Fruit fly (Drosophila melanogaster): Measurements from ENCODE around the gene arm.

The arm gene

DNA sequence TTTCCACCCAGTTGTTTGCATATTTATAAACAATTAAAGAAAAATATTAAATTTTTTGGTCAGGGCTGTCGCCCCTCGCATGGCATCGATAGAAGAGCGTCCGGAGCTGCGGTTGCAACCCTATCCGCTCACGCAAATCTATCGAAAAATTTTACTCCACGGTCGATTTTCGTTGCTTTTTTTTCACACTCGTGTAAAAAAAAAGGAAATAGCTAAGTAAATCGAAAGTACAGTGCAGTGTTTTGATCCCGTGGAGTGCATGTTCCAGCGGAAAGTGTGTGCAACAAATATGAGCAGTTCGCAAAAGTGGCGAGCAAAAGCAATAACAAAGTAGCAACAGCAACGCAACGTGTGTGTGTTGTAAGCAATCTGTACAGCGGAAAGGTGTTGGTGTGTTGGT is 8.3 kb upstream of the arm start, which contains the start of the genes Edem1 and Rbcn-3B:
Gene Edem1, minus strand, starts transcription at position 71 of the 400 bp plus-strand sequence.
Gene Rbcn-3B, plus strand, starts transcription at position 164 of the 400 bp plus-strand sequence.
- TF ChIP-seq noc (tag; optimal IDR thresholded peaks at IDR 0.05): no peak

dm6 chrX:1907727-1908264 is 7.3 kb upstream of the arm start, which contains the start of gene mip130:
Gene mip130, plus strand, starts transcription at chrX:1908239.
- peak; percentile 71 for TF ChIP-seq noc (tag; optimal IDR thresholded peaks at IDR 0.05)

dm6 chrX:1903968-1904367 is 3.5 kb upstream of the arm start:
- TF ChIP-seq noc (tag; optimal IDR thresholded peaks at IDR 0.05): no peak

dm6 chrX:1903077-1903476 is 2.6 kb upstream of the arm start, which contains the start of gene CG32801:
Gene CG32801, minus strand, starts transcription at chrX:1903177.
- TF ChIP-seq noc (tag; optimal IDR thresholded peaks at IDR 0.05): no peak

dm6 chrX:1901605-1902136 is 1.2 kb upstream of the arm start, which contains the start of gene Ldaf1:
Gene Ldaf1, minus strand, starts transcription at chrX:1901911.
- no peak for TF ChIP-seq noc (tag; optimal IDR thresholded peaks at IDR 0.05)

DNA sequence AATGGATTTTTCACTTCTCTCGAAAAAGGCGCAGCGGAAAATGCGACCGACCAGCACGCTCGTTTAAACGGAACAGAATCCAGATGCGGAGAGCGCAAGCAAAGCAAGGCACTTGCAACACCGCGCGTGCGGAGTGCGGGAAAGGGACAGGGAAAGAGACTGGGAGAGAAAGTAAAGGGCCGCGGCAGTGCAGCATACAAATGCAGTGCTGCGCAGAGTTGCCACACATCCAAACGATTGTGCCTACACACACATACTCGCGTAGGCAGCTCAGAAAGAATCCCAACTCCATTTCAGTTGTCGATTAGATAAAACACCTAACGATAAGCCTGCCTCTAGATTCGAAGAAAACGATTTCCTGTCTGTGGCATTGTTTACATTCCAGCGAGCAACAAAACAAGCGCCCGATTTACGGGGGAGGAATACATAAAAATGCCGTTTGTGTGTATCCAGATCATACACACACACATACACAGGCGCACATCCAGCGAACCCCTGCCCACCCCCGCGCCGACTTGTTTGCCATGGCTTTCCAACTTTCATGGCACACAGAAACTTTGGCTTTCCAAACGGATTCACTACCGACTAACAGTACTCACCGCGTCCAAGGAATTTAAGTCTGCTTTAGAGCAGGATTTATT is 881 bp downstream of the arm start:
- TF ChIP-seq noc (tag; optimal IDR thresholded peaks at IDR 0.05): no peak

DNA sequence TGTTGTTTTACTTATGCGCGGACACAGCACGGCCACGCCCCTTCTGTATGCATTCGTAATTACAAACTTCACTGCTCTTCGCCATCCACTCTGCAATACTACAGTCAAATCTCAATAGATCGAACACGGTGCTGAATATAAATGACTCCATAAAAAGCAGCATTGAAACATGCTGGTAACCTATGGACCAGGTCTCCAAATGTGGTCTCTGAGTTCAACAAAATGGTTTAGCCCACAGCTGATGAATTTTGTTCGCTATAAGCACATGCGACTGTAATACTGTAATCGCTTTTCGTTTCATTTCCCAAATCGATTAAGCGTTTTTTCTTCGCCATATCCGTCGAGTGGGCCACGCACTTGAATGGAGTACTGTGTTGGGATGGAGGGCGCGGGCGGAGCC is 3.1 kb downstream of the arm start:
- TF ChIP-seq noc (tag; optimal IDR thresholded peaks at IDR 0.05): no peak

- no peak for TF ChIP-seq noc (tag; optimal IDR thresholded peaks at IDR 0.05)
Measured at dm6 chrX:1893532-1893931, 6.9 kb downstream of the arm start.

DNA sequence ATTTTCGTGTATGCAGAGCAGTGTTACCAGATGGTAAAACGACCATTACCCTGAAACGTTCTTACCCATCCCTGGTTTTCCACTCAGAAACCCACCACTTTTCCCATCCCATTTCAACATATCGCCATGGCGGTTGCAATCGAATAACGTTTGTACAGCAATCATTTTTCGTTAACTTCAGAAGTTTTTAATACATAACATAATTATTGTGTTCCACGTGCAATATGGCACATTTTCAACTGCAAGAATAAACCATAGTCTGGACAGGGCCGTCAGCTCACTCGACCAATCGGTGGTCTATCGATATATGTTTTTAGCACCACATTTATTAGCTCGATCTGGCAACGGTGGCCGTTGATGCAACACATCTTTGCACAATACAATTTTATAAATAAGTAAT is 10.5 kb downstream of the arm start, which contains the start of the genes trr and mRpL16:
Gene trr, minus strand, starts transcription at position 25 of the 400 bp plus-strand sequence.
Gene mRpL16, plus strand, starts transcription at position 331 of the 400 bp plus-strand sequence.
- no peak for TF ChIP-seq noc (tag; optimal IDR thresholded peaks at IDR 0.05)

DNA sequence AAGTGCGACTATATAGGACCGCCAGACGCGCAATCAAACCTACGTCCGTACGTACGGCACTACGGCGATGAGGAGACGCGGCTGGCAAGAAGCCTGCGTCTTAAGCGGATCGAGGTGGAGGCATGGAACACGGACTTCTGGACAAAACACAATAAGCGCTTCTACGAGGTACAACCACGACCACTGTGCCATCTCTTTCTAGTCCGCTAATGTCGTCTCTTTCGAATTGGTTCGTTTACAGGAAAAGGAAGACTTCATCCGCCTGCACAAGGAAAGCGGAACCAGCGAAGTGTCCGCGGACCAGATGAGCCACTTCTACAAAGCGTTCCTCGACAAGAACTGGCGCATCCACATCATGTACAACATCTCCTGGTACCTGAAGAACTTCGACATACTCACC is 19.7 kb downstream of the arm start:
- no peak for TF ChIP-seq noc (tag; optimal IDR thresholded peaks at IDR 0.05)

DNA sequence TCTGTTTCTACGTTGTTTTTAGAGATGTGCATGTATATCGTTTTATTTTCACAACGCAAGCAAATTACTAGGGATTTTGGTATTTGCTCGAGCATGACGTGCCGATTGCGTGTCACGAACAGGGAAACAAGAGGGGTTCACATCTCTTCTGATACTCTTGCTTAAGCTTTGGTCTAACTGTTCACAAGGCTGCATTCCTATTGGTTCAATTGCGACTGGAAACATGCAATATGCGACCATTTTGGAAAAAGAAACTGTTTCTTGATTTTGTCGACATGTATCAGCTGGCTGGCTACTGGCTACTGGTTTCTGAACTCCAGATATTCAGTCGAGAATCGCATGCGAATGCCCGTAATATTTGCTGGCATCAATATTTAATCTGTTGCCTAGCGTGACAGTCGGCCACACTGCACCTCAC is 20.3 kb downstream of the arm start, which contains the start of gene Coa8:
Gene Coa8, plus strand, starts transcription at position 144 of the 418 bp plus-strand sequence.
- peak; percentile 47 for TF ChIP-seq noc (tag; optimal IDR thresholded peaks at IDR 0.05)

dm6 chrX:1879606-1880110 is 20.8 kb downstream of the arm start, which contains the start of gene CG14818:
Gene CG14818, minus strand, starts transcription at chrX:1879774.
- TF ChIP-seq noc (tag; optimal IDR thresholded peaks at IDR 0.05): peak; percentile 72

- peak; percentile 51 for TF ChIP-seq noc (tag; optimal IDR thresholded peaks at IDR 0.05)
Measured at dm6 chrX:1877107-1877736, 23.2 kb downstream of the arm start, which contains the start of the genes CG14817 and CG14805. Gene CG14817, minus strand, starts transcription at chrX:1877270. Gene CG14805, plus strand, starts transcription at chrX:1877317.

DNA sequence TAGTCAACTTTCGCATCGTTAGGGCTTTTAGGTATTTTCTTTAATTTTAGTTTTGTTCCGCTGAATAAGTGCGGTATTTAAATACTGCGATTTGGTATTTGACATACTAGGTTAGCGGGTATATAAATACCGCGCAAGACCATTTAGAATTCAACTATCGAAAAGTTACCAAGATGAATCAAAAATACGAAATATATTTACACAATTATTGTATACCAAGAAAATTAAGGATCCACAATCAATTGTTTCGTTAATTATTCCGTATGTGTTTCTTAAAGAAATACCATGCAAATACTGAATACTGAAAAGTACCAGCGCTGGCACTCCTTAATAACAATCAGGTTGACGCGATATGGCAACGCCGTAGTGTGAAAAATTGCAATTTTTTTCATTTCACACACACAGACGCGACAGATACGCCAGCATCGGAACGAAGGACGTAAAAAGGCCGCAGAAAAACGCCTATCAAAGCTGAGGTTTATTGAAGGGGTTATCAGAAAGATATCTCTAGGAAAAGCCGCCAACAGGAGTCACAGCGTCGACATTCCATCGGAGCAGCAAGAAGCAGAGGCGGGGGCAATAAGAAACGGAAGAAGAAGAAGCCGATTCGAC is 26.8 kb downstream of the arm start, which contains the start of the genes Pgam5 and Vps26:
Gene Pgam5, minus strand, starts transcription at position 51 of the 612 bp plus-strand sequence.
Gene Vps26, plus strand, starts transcription at position 339 of the 612 bp plus-strand sequence.
- TF ChIP-seq noc (tag; optimal IDR thresholded peaks at IDR 0.05): no peak

DNA sequence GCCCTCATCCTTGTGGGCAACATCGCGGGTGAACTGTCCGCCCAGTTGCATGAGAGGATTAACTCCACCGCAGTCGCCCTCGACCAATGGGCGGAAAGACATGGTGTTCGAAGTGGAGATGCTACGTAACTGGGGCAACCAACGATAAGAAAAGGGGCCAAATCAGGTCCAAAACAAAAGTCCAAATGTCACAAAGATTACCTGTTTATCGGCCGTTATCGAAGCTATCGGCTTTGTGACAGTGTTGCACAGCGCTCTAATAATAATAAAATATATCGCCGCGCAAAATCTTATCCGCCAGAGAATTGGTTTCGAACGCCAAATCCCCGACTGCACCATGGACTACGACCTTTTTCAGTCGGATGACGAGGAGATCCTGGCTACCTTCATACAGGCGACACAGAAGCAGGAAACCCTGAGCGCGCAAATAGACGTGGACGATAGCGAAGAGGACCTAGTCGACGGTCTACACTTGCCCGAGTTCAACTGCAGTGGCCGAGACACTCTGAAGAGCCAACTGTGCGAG is 31.8 kb downstream of the arm start, which contains the start of the genes CG14803 and Pex5:
Gene CG14803, plus strand, starts transcription at position 285 of the 526 bp plus-strand sequence.
Gene Pex5, minus strand, starts transcription at position 476 of the 526 bp plus-strand sequence.
- peak; percentile 17 for TF ChIP-seq noc (tag; optimal IDR thresholded peaks at IDR 0.05)
